Fruit fly (Drosophila melanogaster) Kc167 (cell line): ENCODE results near the gene orb.

Source experiments
- psq ChIP-seq: fragments of >200 bp; optimal IDR thresholded peaks from 2 replicates; lab custom pipeline; 2017; ENCODE audit warnings: missing external identifiers
- ttk ChIP-seq: sonication (Bioruptor generic); optimal IDR thresholded peaks from 2 replicates; lab custom pipeline; 2017; ENCODE audit warnings: missing external identifiers

DNA sequence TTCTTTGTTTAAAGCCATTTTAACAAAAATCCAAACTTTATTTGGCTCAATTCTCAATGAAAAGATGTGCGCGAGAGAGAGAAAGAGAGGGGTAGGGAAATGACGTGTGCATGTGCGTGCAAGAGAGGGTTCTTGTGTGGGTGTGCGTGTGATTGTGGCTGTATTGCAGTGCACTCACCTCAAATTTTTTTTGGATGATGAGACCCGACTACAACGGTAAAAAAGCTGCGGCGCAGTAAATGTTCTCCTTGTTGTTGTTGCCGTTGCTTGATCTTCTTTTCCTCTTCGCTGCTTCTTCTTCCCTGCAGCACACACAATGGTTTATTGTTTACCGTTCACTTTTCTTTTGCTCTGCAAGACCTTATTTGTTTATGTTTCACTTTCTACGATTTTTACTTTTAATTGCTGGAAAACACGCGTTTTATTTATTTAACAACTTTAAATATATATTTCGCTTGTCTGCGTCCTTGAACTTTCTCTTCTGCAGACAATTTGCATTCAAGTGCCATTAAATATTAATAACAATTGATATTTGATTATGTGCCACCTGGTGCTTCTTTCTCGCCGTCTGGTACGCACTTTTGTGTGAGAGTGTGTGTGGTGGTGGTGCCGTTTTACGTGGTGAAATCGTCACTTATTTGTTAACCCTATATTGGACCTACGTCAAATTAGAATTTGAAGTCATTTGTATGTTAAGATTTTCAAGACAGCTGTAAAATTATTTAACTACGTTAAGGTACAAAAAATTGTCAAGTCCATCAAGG, 60.2 kb downstream of the orb start:
- TF ChIP-seq ttk: no peak
- no peak for TF ChIP-seq psq (lab: Kevin White, UChicago)
